Fruit fly (Drosophila melanogaster) whole organism, adult: ENCODE results near the gene CG33333.

Experiments used
- CG11617 ChIP-seq: fragments of 200-800 bp; sonication (Bioruptor generic); optimal IDR thresholded peaks from 2 replicates; lab custom pipeline; 2017; ENCODE audit warnings: mild to moderate bottlenecking, missing biosample characterization, missing genetic modification reagents, missing genetic modification characterization
- CG12768 ChIP-seq: fragments of 200-800 bp; sonication (Bioruptor generic); optimal IDR thresholded peaks from 2 replicates; lab custom pipeline; 2017; ENCODE audit warnings: missing biosample characterization, missing genetic modification characterization, mild to moderate bottlenecking, moderate library complexity, missing genetic modification reagents
- CG14711 ChIP-seq: fragments of 200-800 bp; sonication (Bioruptor generic); optimal IDR thresholded peaks from 2 replicates; lab custom pipeline; 2018; ENCODE audit warnings: missing biosample characterization, mild to moderate bottlenecking, missing genetic modification characterization, moderate library complexity
- CG1620 ChIP-seq: fragments of 200-800 bp; sonication (Bioruptor generic); optimal IDR thresholded peaks from 2 replicates; lab custom pipeline; 2016; ENCODE audit warnings: missing biosample characterization, missing genetic modification characterization
- CG33017 ChIP-seq: fragments of 200-800 bp; sonication (Bioruptor generic); optimal IDR thresholded peaks from 2 replicates; lab custom pipeline; 2018; ENCODE audit warnings: missing biosample characterization, mild to moderate bottlenecking, missing genetic modification characterization, moderate library complexity
- CG5204 ChIP-seq: fragments of 200-800 bp; sonication (Bioruptor generic); optimal IDR thresholded peaks from 2 replicates; lab custom pipeline; 2016; ENCODE audit warnings: missing biosample characterization, missing genetic modification characterization
- CG7045 ChIP-seq: fragments of 200-800 bp; sonication (Bioruptor generic); optimal IDR thresholded peaks from 2 replicates; lab custom pipeline; 2017; ENCODE audit warnings: missing biosample characterization, mild to moderate bottlenecking, missing genetic modification characterization
- CG7101 ChIP-seq: fragments of 200-800 bp; sonication (Bioruptor generic); optimal IDR thresholded peaks from 2 replicates; lab custom pipeline; 2018; ENCODE audit warnings: missing biosample characterization, mild to moderate bottlenecking, missing genetic modification characterization, moderate library complexity
- Clk ChIP-seq: fragments of 200-800 bp; sonication (Bioruptor generic); optimal IDR thresholded peaks from 2 replicates; lab custom pipeline; 2017; ENCODE audit warnings: missing biosample characterization, missing genetic modification characterization
- Crg-1 ChIP-seq: fragments of 200-800 bp; sonication (Bioruptor generic); optimal IDR thresholded peaks from 2 replicates; lab custom pipeline; 2016; ENCODE audit warnings: missing biosample characterization, missing genetic modification characterization
- Hr96 ChIP-seq: fragments of 200-800 bp; sonication (Bioruptor generic); optimal IDR thresholded peaks from 2 replicates; lab custom pipeline; 2016; ENCODE audit warnings: missing biosample characterization, missing genetic modification characterization
- Mnt ChIP-seq: fragments of 200-800 bp; sonication (Bioruptor generic); optimal IDR thresholded peaks from 2 replicates; lab custom pipeline; 2016; ENCODE audit warnings: missing biosample characterization, mild to moderate bottlenecking, missing genetic modification characterization
- bab1 ChIP-seq: fragments of 200-800 bp; sonication (Bioruptor generic); optimal IDR thresholded peaks from 3 replicates; lab custom pipeline; 2019; ENCODE audit warnings: missing biosample characterization, mild to moderate bottlenecking, missing genetic modification characterization, moderate library complexity
- cic ChIP-seq: fragments of 200-800 bp; sonication (Bioruptor generic); optimal IDR thresholded peaks from 2 replicates; lab custom pipeline; 2017; ENCODE audit warnings: missing biosample characterization, mild to moderate bottlenecking, missing genetic modification characterization, moderate library complexity
- cnc ChIP-seq, 2 experiments: fragments of >200 bp; optimal IDR thresholded peaks; 2 replicates each; lab custom pipeline; 2017
- kay ChIP-seq: fragments of 200-800 bp; sonication (Bioruptor generic); peaks from one replicate; lab custom pipeline; 2016; ENCODE audit warnings: missing biosample characterization, missing genetic modification characterization, borderline replicate concordance
- ovo ChIP-seq: fragments of 200-800 bp; sonication (Bioruptor generic); optimal IDR thresholded peaks from 2 replicates; lab custom pipeline; 2016; ENCODE audit warnings: missing biosample characterization, missing genetic modification characterization
- pad ChIP-seq: fragments of 200-800 bp; sonication (Bioruptor generic); optimal IDR thresholded peaks from 3 replicates; lab custom pipeline; 2017; ENCODE audit warnings: missing biosample characterization, missing genetic modification characterization, mild to moderate bottlenecking, moderate library complexity, missing genetic modification reagents
- tj ChIP-seq: fragments of 200-800 bp; sonication (Bioruptor generic); optimal IDR thresholded peaks from 3 replicates; lab custom pipeline; 2017; ENCODE audit warnings: missing biosample characterization, mild to moderate bottlenecking, missing genetic modification characterization, moderate library complexity
- toe ChIP-seq: fragments of 200-800 bp; sonication (Bioruptor generic); optimal IDR thresholded peaks from 2 replicates; lab custom pipeline; 2016; ENCODE audit warnings: missing biosample characterization, missing genetic modification characterization

Gene CG33333

DNA sequence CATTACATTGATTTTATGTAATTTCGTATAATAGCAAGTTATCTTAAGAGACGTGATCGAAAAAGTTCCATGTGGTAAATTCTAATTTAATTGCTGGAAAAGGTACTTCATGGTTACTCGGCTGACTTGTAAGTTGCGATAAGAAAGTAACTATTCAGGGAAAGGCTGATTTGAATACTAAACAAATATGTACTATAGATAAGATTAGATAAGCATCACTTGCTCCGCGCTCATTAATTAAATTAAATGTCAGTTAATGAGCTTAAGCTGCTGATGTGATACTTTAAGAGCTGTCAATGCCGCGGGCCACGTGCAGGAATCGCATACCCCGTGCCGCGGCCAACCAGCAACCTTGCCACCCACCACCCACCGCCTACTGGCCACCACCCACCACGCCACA lies 17.2 kb upstream of the CG33333 start:
- peak; percentile 16 for TF ChIP-seq CG7101 (tag; lab: Kevin White, UChicago)
- no peak for TF ChIP-seq CG7045
- TF ChIP-seq bab1 = no peak
- no peak for TF ChIP-seq pad (GFP tag; lab: Kevin White, UChicago)
- peak; percentile 21 for TF ChIP-seq cic (GFP tag; lab: Kevin White, UChicago)
- TF ChIP-seq CG11617 (GFP tag; lab: Kevin White, UChicago) = no peak
- TF ChIP-seq tj (GFP tag; lab: Kevin White, UChicago) = no peak
- TF ChIP-seq CG5204 (GFP tag; lab: Kevin White, UChicago) = no peak
- no peak for TF ChIP-seq cnc (optimal IDR thresholded peaks at IDR 0.05; lab: Kevin White, UChicago)
- TF ChIP-seq kay (GFP tag; lab: Kevin White, UChicago) = peak; percentile 25
- TF ChIP-seq CG33017 (tag; lab: Kevin White, UChicago) = peak; percentile 44
- TF ChIP-seq toe (GFP tag; lab: Kevin White, UChicago) = no peak
- no peak for TF ChIP-seq CG1620 (GFP tag; lab: Kevin White, UChicago)
- TF ChIP-seq CG12768 = no peak
- no peak for TF ChIP-seq Clk (GFP tag; lab: Kevin White, UChicago)
- no peak for TF ChIP-seq Crg-1 (GFP tag; lab: Kevin White, UChicago)
- TF ChIP-seq ovo (GFP tag; lab: Kevin White, UChicago) = no peak
- no peak for TF ChIP-seq CG14711
- TF ChIP-seq Hr96 (GFP tag; lab: Kevin White, UChicago) = no peak
- no peak for TF ChIP-seq Mnt (GFP tag; lab: Kevin White, UChicago)

DNA sequence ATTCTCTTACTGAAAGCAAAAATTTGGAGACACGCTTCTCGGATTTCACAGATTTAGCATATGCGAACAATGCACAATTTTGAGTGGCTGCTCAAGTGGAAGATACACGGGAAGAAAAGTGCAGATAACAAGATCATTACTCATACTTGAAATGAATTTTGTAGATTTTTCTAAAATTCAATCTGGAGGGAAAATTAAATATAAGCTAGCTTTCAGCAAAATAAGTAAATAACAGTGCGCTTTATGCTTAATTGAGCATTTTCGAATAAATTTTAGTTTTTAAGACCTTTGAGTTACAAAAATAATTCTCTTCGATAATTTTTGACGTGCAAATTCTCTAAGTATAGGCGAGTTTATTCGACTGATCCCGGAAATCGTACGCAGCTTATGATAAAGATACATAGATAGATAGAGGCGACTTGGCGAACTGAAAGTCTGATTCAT lies 16.6 kb upstream of the CG33333 start:
- TF ChIP-seq ovo (GFP tag; lab: Kevin White, UChicago) (no peak), CG14711 (peak; percentile 52), Crg-1 (GFP tag; lab: Kevin White, UChicago) (no peak), toe (GFP tag; lab: Kevin White, UChicago) (peak; percentile 4), CG7045 (peak; percentile 61), CG12768 (peak; percentile 31), pad (GFP tag; lab: Kevin White, UChicago) (peak; percentile 30), CG33017 (tag; lab: Kevin White, UChicago) (no peak), CG7101 (tag; lab: Kevin White, UChicago) (peak; percentile 35), bab1 (peak; percentile 52), cic (GFP tag; lab: Kevin White, UChicago) (no peak), tj (GFP tag; lab: Kevin White, UChicago) (peak; percentile 90)

DNA sequence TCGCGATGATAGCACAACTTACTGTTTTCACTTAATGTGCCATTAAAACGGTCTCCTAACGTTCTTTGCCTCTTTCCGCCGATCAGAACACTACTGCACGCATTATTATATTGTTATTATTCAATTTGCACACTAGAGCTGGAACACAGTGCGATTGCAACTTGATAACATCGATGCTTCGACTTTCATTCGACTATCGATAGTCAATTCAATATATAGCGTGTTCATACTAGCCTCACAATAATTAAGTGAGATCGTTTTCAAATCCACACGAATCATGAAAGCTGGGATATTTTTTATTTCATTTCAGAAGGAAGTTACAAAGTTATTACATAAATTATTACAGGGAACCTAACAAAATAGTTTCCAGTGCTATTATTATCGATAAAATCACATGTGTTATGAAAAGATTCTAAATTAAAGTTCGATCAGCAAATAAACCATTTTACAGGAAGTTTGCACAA lies 15.9 kb upstream of the CG33333 start:
- TF ChIP-seq toe (GFP tag; lab: Kevin White, UChicago) (peak; percentile 38), kay (GFP tag; lab: Kevin White, UChicago) (peak; percentile 89), Hr96 (GFP tag; lab: Kevin White, UChicago) (peak; percentile 56), Crg-1 (GFP tag; lab: Kevin White, UChicago) (peak; percentile 44), CG12768 (no peak), CG7045 (no peak), cnc (optimal IDR thresholded peaks at IDR 0.05; lab: Kevin White, UChicago) (no peak), bab1 (peak; percentile 45), CG11617 (GFP tag; lab: Kevin White, UChicago) (peak; percentile 1), cic (GFP tag; lab: Kevin White, UChicago) (no peak), CG7101 (tag; lab: Kevin White, UChicago) (peak; percentile 48), CG1620 (GFP tag; lab: Kevin White, UChicago) (peak; percentile 7), ovo (GFP tag; lab: Kevin White, UChicago) (peak; percentile 20), tj (GFP tag; lab: Kevin White, UChicago) (no peak), Clk (GFP tag; lab: Kevin White, UChicago) (no peak), Mnt (GFP tag; lab: Kevin White, UChicago) (peak; percentile 31), pad (GFP tag; lab: Kevin White, UChicago) (no peak), CG33017 (tag; lab: Kevin White, UChicago) (peak; percentile 28), CG5204 (GFP tag; lab: Kevin White, UChicago) (peak; percentile 78), CG14711 (peak; percentile 22)

DNA sequence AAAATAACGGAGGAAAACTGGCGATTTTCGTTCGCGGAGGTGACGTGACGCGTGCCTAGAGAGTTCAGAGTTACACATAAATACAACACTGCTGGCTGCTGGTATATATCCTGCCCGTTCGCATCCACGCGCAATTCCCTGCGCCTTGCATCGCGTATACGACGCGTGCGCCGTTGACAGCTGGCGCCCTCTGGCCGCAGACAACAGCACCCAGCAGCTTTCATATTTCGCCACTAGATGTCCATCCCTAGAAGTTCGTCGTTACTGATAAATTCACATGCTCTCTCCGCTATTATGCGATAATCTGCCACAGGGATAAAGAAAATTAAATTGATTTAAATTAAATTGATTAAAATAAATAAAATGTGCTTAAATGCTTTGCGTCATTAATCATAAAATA lies 14.8 kb upstream of the CG33333 start, which contains the start of gene Sur-8:
Gene Sur-8 (minus strand): TSS at position 82 of the 400 bp plus-strand sequence.
- TF ChIP-seq CG5204 (GFP tag; lab: Kevin White, UChicago) = peak; percentile 33
- peak; percentile 36 for TF ChIP-seq Mnt (GFP tag; lab: Kevin White, UChicago)
- peak; percentile 62 for TF ChIP-seq CG1620 (GFP tag; lab: Kevin White, UChicago)
- TF ChIP-seq CG14711 = no peak
- peak; percentile 74 for TF ChIP-seq Hr96 (GFP tag; lab: Kevin White, UChicago)
- no peak for TF ChIP-seq Crg-1 (GFP tag; lab: Kevin White, UChicago)
- peak; percentile 35 for TF ChIP-seq toe (GFP tag; lab: Kevin White, UChicago)
- peak; percentile 32 for TF ChIP-seq pad (GFP tag; lab: Kevin White, UChicago)
- TF ChIP-seq ovo (GFP tag; lab: Kevin White, UChicago) = peak; percentile 42
- peak; percentile 30 for TF ChIP-seq CG7045

DNA sequence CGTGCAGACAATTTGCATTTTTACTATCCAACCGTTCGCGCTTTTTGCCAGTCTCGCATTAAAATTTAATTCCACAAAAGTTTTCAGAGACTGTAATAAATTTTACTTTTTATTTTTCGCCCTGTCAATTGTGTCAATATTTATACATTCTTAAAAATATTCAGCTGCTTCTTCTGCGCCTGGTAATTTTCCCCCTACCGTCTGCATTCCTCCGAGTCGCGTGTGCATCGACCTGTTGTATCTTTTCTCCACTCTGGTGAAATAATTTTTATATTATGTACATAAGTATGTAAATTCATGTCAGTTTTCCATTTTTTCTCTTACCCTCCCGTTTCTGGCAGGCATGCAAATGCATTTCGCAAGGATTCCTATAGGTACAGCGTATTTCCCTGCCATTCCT lies 14.1 kb upstream of the CG33333 start, which contains the start of gene CG34279:
Gene CG34279 (minus strand): TSS at position 101 of the 400 bp plus-strand sequence.
- TF ChIP-seq CG14711 = no peak
- TF ChIP-seq pad (GFP tag; lab: Kevin White, UChicago) = no peak
- no peak for TF ChIP-seq Crg-1 (GFP tag; lab: Kevin White, UChicago)
- no peak for TF ChIP-seq CG7101 (tag; lab: Kevin White, UChicago)
- TF ChIP-seq ovo (GFP tag; lab: Kevin White, UChicago) = no peak
- no peak for TF ChIP-seq CG5204 (GFP tag; lab: Kevin White, UChicago)
- no peak for TF ChIP-seq CG1620 (GFP tag; lab: Kevin White, UChicago)
- no peak for TF ChIP-seq Hr96 (GFP tag; lab: Kevin White, UChicago)
- no peak for TF ChIP-seq kay (GFP tag; lab: Kevin White, UChicago)
- no peak for TF ChIP-seq Mnt (GFP tag; lab: Kevin White, UChicago)
